Worm (Caenorhabditis elegans) whole organism, L1 larva: ENCODE results near the gene hlb-1.
A peak's percentile ranks its signal among the peaks of the same experiment; 100 is the strongest.

Source experiments
- C16A3.4 ChIP-seq: fragments of 150-350 bp; optimal IDR thresholded peaks from 2 replicates; lab custom pipeline; 2014; ENCODE audit warnings: missing biosample characterization, missing genetic modification characterization
- C34B4.2 ChIP-seq: sonication (generic microtip); optimal IDR thresholded peaks from 2 replicates; lab custom pipeline; 2017; ENCODE audit warnings: mild to moderate bottlenecking, missing genetic modification characterization, missing compliant biosample characterization
- Y116A8C.19 ChIP-seq: sonication (generic microtip); optimal IDR thresholded peaks from 2 replicates; lab custom pipeline; 2016; ENCODE audit warnings: missing compliant biosample characterization, missing genetic modification characterization, borderline replicate concordance
- alr-1 ChIP-seq: fragments of 200-800 bp; sonication (Bioruptor generic); optimal IDR thresholded peaks from 2 replicates; lab custom pipeline; 2018; ENCODE audit warnings: borderline replicate concordance, mild to moderate bottlenecking, missing genetic modification characterization, missing compliant biosample characterization
- aly-2 ChIP-seq: fragments of 150-350 bp; optimal IDR thresholded peaks from 2 replicates; lab custom pipeline; 2014; ENCODE audit warnings: missing biosample characterization, missing genetic modification characterization
- blmp-1 ChIP-seq: fragments of 150-350 bp; optimal IDR thresholded peaks from 2 replicates; lab custom pipeline; 2014; ENCODE audit warnings: missing biosample characterization, missing genetic modification characterization
- ceh-8 ChIP-seq: fragments of 200-800 bp; sonication (Bioruptor generic); optimal IDR thresholded peaks from 2 replicates; lab custom pipeline; 2018; ENCODE audit warnings: mild to moderate bottlenecking, missing genetic modification characterization, moderate library complexity, missing compliant biosample characterization
- ceh-88 ChIP-seq: fragments of 200-800 bp; sonication (Bioruptor generic); IDR thresholded peaks from 2 replicates; pipeline ENCODE4 v1.3.6; 2022; ENCODE audit warnings: missing genetic modification characterization, missing compliant biosample characterization
- ces-1 ChIP-seq: fragments of 150-350 bp; optimal IDR thresholded peaks from 2 replicates; lab custom pipeline; 2014; ENCODE audit warnings: missing biosample characterization, missing genetic modification reagents, missing genetic modification characterization
- dsc-1 ChIP-seq: sonication (generic microtip); optimal IDR thresholded peaks from 2 replicates; lab custom pipeline; 2016; ENCODE audit warnings: mild to moderate bottlenecking, missing genetic modification characterization, missing compliant biosample characterization
- efl-1 ChIP-seq, 4 experiments: fragments of 150-350 bp; optimal IDR thresholded peaks in 3 of 4; peaks in 1 of 4; 1 replicate in 1 of 4; 2 replicates in 3 of 4; lab custom pipeline; 2014; ENCODE audit warnings: missing biosample characterization in 2 of 4, missing genetic modification characterization in 2 of 4, missing genetic modification reagents in 2 of 4
- efl-3 ChIP-seq: fragments of 200-800 bp; sonication (Bioruptor generic); optimal IDR thresholded peaks from 2 replicates; lab custom pipeline; 2018; ENCODE audit warnings: mild to moderate bottlenecking, missing genetic modification characterization, missing compliant biosample characterization
- egl-13 ChIP-seq: sonication (generic microtip); optimal IDR thresholded peaks from 2 replicates; lab custom pipeline; 2016; ENCODE audit warnings: missing genotype, missing genetic modification reagents, missing genetic modification characterization, missing compliant biosample characterization
- elt-2 ChIP-seq: sonication (generic microtip); optimal IDR thresholded peaks from 2 replicates; lab custom pipeline; 2016; ENCODE audit warnings: missing genetic modification characterization, mild to moderate bottlenecking, inconsistent platforms, missing compliant biosample characterization, missing genetic modification reagents
- elt-3 ChIP-seq, 6 experiments: fragments of 150-350 bp in 1 of 6; sonication (generic microtip); optimal IDR thresholded peaks; 2 replicates each; lab custom pipeline; 2017 to 2018; ENCODE audit warnings: missing biosample characterization in 6 of 6, missing genetic modification characterization in 6 of 6, inconsistent platforms in 1 of 6
- hpl-2 ChIP-seq: fragments of 150-350 bp; optimal IDR thresholded peaks from 2 replicates; lab custom pipeline; 2014; ENCODE audit warnings: missing biosample characterization, missing genetic modification reagents, missing genetic modification characterization
- isw-1 ChIP-seq: fragments of 200-800 bp; sonication (Bioruptor generic); IDR thresholded peaks from 2 replicates; pipeline ENCODE4 v1.3.6; 2022; ENCODE audit warnings: missing genetic modification characterization, missing compliant biosample characterization
- jun-1 ChIP-seq: fragments of 150-350 bp; optimal IDR thresholded peaks from 2 replicates; lab custom pipeline; 2014; ENCODE audit warnings: missing biosample characterization, missing genetic modification reagents, missing genetic modification characterization
- lin-14 ChIP-seq: fragments of 200-800 bp; sonication (Bioruptor generic); optimal IDR thresholded peaks from 2 replicates; lab custom pipeline; 2018; ENCODE audit warnings: mild to moderate bottlenecking, missing genetic modification characterization, moderate library complexity, missing compliant biosample characterization
- lin-15B ChIP-seq: fragments of 150-350 bp; sonication (generic microtip); optimal IDR thresholded peaks from 3 replicates; lab custom pipeline; 2014; ENCODE audit warnings: missing biosample characterization, missing genetic modification characterization
- lsy-2 ChIP-seq, 2 experiments: fragments of 150-350 bp; optimal IDR thresholded peaks; 2 replicates each; lab custom pipeline; 2014; ENCODE audit warnings: missing biosample characterization in 2 of 2, missing genetic modification characterization in 2 of 2
- mef-2 ChIP-seq: fragments of 150-350 bp; optimal IDR thresholded peaks from 2 replicates; lab custom pipeline; 2014; ENCODE audit warnings: missing biosample characterization, missing genetic modification characterization
- nhr-19 ChIP-seq: fragments of 200-800 bp; sonication (Bioruptor generic); conservative IDR thresholded peaks from 2 replicates; pipeline ENCODE4 v1.3.6; 2022; ENCODE audit warnings: missing genetic modification characterization, missing compliant biosample characterization
- nhr-20 ChIP-seq: sonication (generic microtip); optimal IDR thresholded peaks from 2 replicates; lab custom pipeline; 2016; ENCODE audit warnings: mild to moderate bottlenecking, missing genetic modification characterization, missing compliant biosample characterization
- nhr-28 ChIP-seq: fragments of 150-350 bp; optimal IDR thresholded peaks from 2 replicates; lab custom pipeline; 2014; ENCODE audit warnings: missing biosample characterization, missing genetic modification characterization
- nhr-47 ChIP-seq: sonication (generic microtip); optimal IDR thresholded peaks from 2 replicates; lab custom pipeline; 2016; ENCODE audit warnings: mild to moderate bottlenecking, missing genetic modification characterization, moderate library complexity, missing compliant biosample characterization
- nhr-76 ChIP-seq: sonication (generic microtip); optimal IDR thresholded peaks from 2 replicates; lab custom pipeline; 2017; ENCODE audit warnings: missing biosample characterization, missing genetic modification characterization
- nhr-84 ChIP-seq: sonication (generic microtip); optimal IDR thresholded peaks from 2 replicates; lab custom pipeline; 2017; ENCODE audit warnings: missing biosample characterization, missing genetic modification characterization
- nhr-90 ChIP-seq: sonication (generic microtip); optimal IDR thresholded peaks from 2 replicates; lab custom pipeline; 2016; ENCODE audit warnings: mild to moderate bottlenecking, missing genetic modification characterization, missing compliant biosample characterization; ENCODE audit not compliant: poor library complexity
- pag-3 ChIP-seq: sonication (generic microtip); optimal IDR thresholded peaks from 2 replicates; lab custom pipeline; 2017; ENCODE audit warnings: missing genetic modification characterization, mild to moderate bottlenecking, missing compliant biosample characterization, antibody characterized with exemption, borderline replicate concordance; ENCODE audit not compliant: insufficient read depth
- pax-3 ChIP-seq: fragments of 200-800 bp; sonication (Bioruptor generic); optimal IDR thresholded peaks from 2 replicates; lab custom pipeline; 2018; ENCODE audit warnings: mild to moderate bottlenecking, missing genetic modification characterization, moderate library complexity, missing compliant biosample characterization
- rnt-1 ChIP-seq: sonication (generic microtip); optimal IDR thresholded peaks from 2 replicates; lab custom pipeline; 2016; ENCODE audit warnings: mild to moderate bottlenecking, missing genetic modification characterization, moderate library complexity, missing compliant biosample characterization
- skn-1 ChIP-seq: fragments of 150-350 bp; optimal IDR thresholded peaks from 2 replicates; lab custom pipeline; 2014; ENCODE audit warnings: missing biosample characterization, missing genetic modification characterization
- sup-37 ChIP-seq: fragments of 200-800 bp; sonication (Bioruptor generic); optimal IDR thresholded peaks from 2 replicates; lab custom pipeline; 2018; ENCODE audit warnings: mild to moderate bottlenecking, missing genetic modification characterization, missing compliant biosample characterization
- unc-98 ChIP-seq: fragments of 200-800 bp; sonication (Bioruptor generic); IDR thresholded peaks from 2 replicates; pipeline ENCODE4 v1.3.6; 2022; ENCODE audit warnings: missing genetic modification characterization, missing compliant biosample characterization
- ztf-4 ChIP-seq: fragments of 150-350 bp; optimal IDR thresholded peaks from 2 replicates; lab custom pipeline; 2014; ENCODE audit warnings: missing biosample characterization, missing genetic modification characterization

The hlb-1 gene

ce11 chrX:13851590-13851989 is 30.9 kb downstream of the hlb-1 start:
- TF ChIP-seq nhr-90: no peak
- TF ChIP-seq nhr-47 (tag; lab: Kevin White, UChicago): no peak
- TF ChIP-seq elt-2 (tag; lab: Kevin White, UChicago): peak; percentile 27
- TF ChIP-seq jun-1 (tag; lab: Kevin White, UChicago): no peak
- no peak for TF ChIP-seq efl-1 (optimal IDR thresholded peaks at IDR 0.05; lab: Kevin White, UChicago)
- peak in 1 of 2 experiments; percentile 13 for TF ChIP-seq efl-1 (GFP tag; optimal IDR thresholded peaks at IDR 0.05 in 1 of 2; lab: Kevin White, UChicago)
- TF ChIP-seq ceh-88 (GFP tag; lab: Robert Waterston, UW): no peak

ce11 chrX:13850359-13850758 is 32.2 kb downstream of the hlb-1 start:
- TF ChIP-seq sup-37 (no peak), elt-3 (tag; optimal IDR thresholded peaks at IDR 0.05; lab: Kevin White, UChicago) (no peak), hpl-2 (GFP tag; lab: Kevin White, UChicago) (no peak), nhr-28 (tag; lab: Kevin White, UChicago) (no peak), ces-1 (GFP tag; lab: Kevin White, UChicago) (no peak), efl-1 (optimal IDR thresholded peaks at IDR 0.05; lab: Kevin White, UChicago) (no peak), efl-1 (GFP tag; optimal IDR thresholded peaks at IDR 0.05 in 1 of 2; lab: Kevin White, UChicago) (peak in 1 of 2 experiments; percentile 83), nhr-19 (GFP tag; lab: Robert Waterston, UW) (no peak), aly-2 (tag; lab: Kevin White, UChicago) (no peak)
- TF ChIP-seq, all 84 proteins: peak for 1

ce11 chrX:13846024-13846423 is 36.5 kb downstream of the hlb-1 start:
- TF ChIP-seq nhr-90 (no peak), C16A3.4 (tag; lab: Kevin White, UChicago) (no peak), C34B4.2 (tag; lab: Kevin White, UChicago) (no peak), lin-14 (GFP tag; lab: Kevin White, UChicago) (peak; percentile 79), dsc-1 (peak; percentile 23), mef-2 (no peak), blmp-1 (tag; lab: Kevin White, UChicago) (peak; percentile 45), skn-1 (tag; lab: Kevin White, UChicago) (no peak), elt-2 (tag; lab: Kevin White, UChicago) (no peak), pag-3 (tag; lab: Kevin White, UChicago) (peak; percentile 49), rnt-1 (tag; lab: Kevin White, UChicago) (peak; percentile 21), unc-98 (no peak), isw-1 (no peak), alr-1 (no peak), egl-13 (tag; lab: Kevin White, UChicago) (no peak), ztf-4 (tag; lab: Kevin White, UChicago) (no peak), nhr-76 (tag; lab: Kevin White, UChicago) (no peak)

- TF ChIP-seq ceh-8 (GFP tag; lab: Kevin White, UChicago): no peak
- no peak for TF ChIP-seq lsy-2 (tag; optimal IDR thresholded peaks at IDR 0.05; lab: Kevin White, UChicago)
- no peak for TF ChIP-seq efl-3
- no peak for TF ChIP-seq nhr-84 (tag; lab: Kevin White, UChicago)
- no peak for TF ChIP-seq ztf-4 (tag; lab: Kevin White, UChicago)
- TF ChIP-seq lin-15B: no peak
- no peak for TF ChIP-seq Y116A8C.19
- TF ChIP-seq pax-3 (tag; lab: Kevin White, UChicago): no peak
- no peak for TF ChIP-seq hpl-2 (GFP tag; lab: Kevin White, UChicago)
- no peak for TF ChIP-seq nhr-20 (tag; lab: Kevin White, UChicago)
- TF ChIP-seq, all 84 proteins: peak for 0
These were observed 38.9 kb downstream of the hlb-1 start, which contains the start of gene M03B6.5 for ce11 chrX:13843676-13844075. M03B6.5 (plus strand) TSS chrX:13843976.
